Worm (Caenorhabditis elegans) whole organism, L4 larva: ENCODE data around the gene R07H5.16.
A peak's percentile ranks its signal among the peaks of the same experiment; 100 is the strongest.
"Not testable (repeated sequence)": the region's sequence is repeated elsewhere in the genome, so short reads cannot be mapped to it uniquely, and the experiment has no call there.

Experiments used
- D1046.2 ChIP-seq: fragments of 200-800 bp; sonication (Bioruptor generic); IDR thresholded peaks from 2 replicates; pipeline ENCODE4 v1.3.6; 2022; ENCODE audit warnings: missing genetic modification characterization, missing compliant biosample characterization
- F37D6.2 ChIP-seq: sonication (generic microtip); optimal IDR thresholded peaks from 2 replicates; lab custom pipeline; 2016; ENCODE audit warnings: mild to moderate bottlenecking, missing genetic modification characterization, missing compliant biosample characterization
- F49E8.2 ChIP-seq: sonication (generic microtip); optimal IDR thresholded peaks from 2 replicates; lab custom pipeline; 2016; ENCODE audit warnings: missing compliant biosample characterization, mild to moderate bottlenecking, missing genetic modification characterization, borderline replicate concordance
- R02D3.7 ChIP-seq: fragments of 150-350 bp; sonication (generic microtip); optimal IDR thresholded peaks from 3 replicates; lab custom pipeline; 2014; ENCODE audit warnings: missing biosample characterization, missing genetic modification characterization
- T20F7.1 ChIP-seq: fragments of 200-800 bp; sonication (Bioruptor generic); optimal IDR thresholded peaks from 2 replicates; lab custom pipeline; 2018; ENCODE audit warnings: mild to moderate bottlenecking, missing genetic modification characterization, missing compliant biosample characterization
- T26A8.4 ChIP-seq: fragments of 200-800 bp; sonication (Bioruptor generic); IDR thresholded peaks from 2 replicates; pipeline ENCODE4 v1.3.6; 2022; ENCODE audit warnings: missing genetic modification characterization, missing compliant biosample characterization
- ZK546.5 ChIP-seq, 2 experiments: sonication (generic microtip); optimal IDR thresholded peaks; 2 replicates each; lab custom pipeline; 2017; ENCODE audit warnings: missing biosample characterization in 2 of 2, missing genetic modification characterization in 2 of 2
- aha-1 ChIP-seq: fragments of 150-350 bp; peaks from one replicate; lab custom pipeline; 2014; ENCODE audit warnings: missing biosample characterization, missing genetic modification characterization
- arid-1 ChIP-seq: fragments of 200-800 bp; sonication (Bioruptor generic); conservative IDR thresholded peaks from 2 replicates; pipeline ENCODE4 v1.3.6; 2022; ENCODE audit warnings: missing genetic modification reagents, missing genetic modification characterization, missing compliant biosample characterization
- ceh-44 ChIP-seq: fragments of 200-800 bp; sonication (Bioruptor generic); IDR thresholded peaks from 2 replicates; pipeline ENCODE4 v1.3.6; 2022; ENCODE audit warnings: missing genetic modification reagents, missing genetic modification characterization, missing compliant biosample characterization
- ceh-82 ChIP-seq: sonication (generic microtip); optimal IDR thresholded peaks from 2 replicates; lab custom pipeline; 2017; ENCODE audit warnings: missing biosample characterization, missing genetic modification characterization
- daf-16 ChIP-seq, 3 experiments: sonication (generic microtip); optimal IDR thresholded peaks; 2 replicates each; lab custom pipeline; 2016 to 2017; ENCODE audit warnings: missing genetic modification characterization in 3 of 3, missing genetic modification reagents in 3 of 3, mild to moderate bottlenecking in 2 of 3, missing compliant biosample characterization in 2 of 3, missing biosample characterization in 1 of 3, moderate library complexity in 1 of 3
- daf-19 ChIP-seq: fragments of 200-800 bp; sonication (Bioruptor generic); conservative IDR thresholded peaks from 2 replicates; pipeline ENCODE4 v1.3.6; 2022; ENCODE audit warnings: missing genetic modification characterization, missing compliant biosample characterization
- duxl-1 ChIP-seq: sonication (generic microtip); optimal IDR thresholded peaks from 2 replicates; lab custom pipeline; 2016; ENCODE audit warnings: mild to moderate bottlenecking, missing genetic modification characterization, moderate library complexity, missing compliant biosample characterization; ENCODE audit not compliant: poor library complexity
- dve-1 ChIP-seq: sonication (generic microtip); optimal IDR thresholded peaks from 2 replicates; lab custom pipeline; 2017; ENCODE audit warnings: antibody characterized with exemption, mild to moderate bottlenecking, missing genetic modification characterization, missing compliant biosample characterization; ENCODE audit not compliant: insufficient read depth
- gei-8 ChIP-seq: fragments of 200-800 bp; sonication (Bioruptor generic); optimal IDR thresholded peaks from 2 replicates; lab custom pipeline; 2018; ENCODE audit warnings: mild to moderate bottlenecking, missing genetic modification characterization, missing compliant biosample characterization
- hlh-30 ChIP-seq: sonication (generic microtip); optimal IDR thresholded peaks from 2 replicates; lab custom pipeline; 2017; ENCODE audit warnings: antibody characterized with exemption, mild to moderate bottlenecking, missing genetic modification characterization, missing compliant biosample characterization; ENCODE audit not compliant: insufficient read depth
- lim-7 ChIP-seq: fragments of 200-800 bp; sonication (Bioruptor generic); IDR thresholded peaks from 2 replicates; pipeline ENCODE4 v1.3.6; 2022; ENCODE audit warnings: missing genetic modification characterization, missing compliant biosample characterization
- lsy-2 ChIP-seq, 2 experiments: fragments of 150-350 bp in 1 of 2; sonication (generic microtip) in 1 of 2; optimal IDR thresholded peaks; 2 replicates each; lab custom pipeline; 2014 to 2017; ENCODE audit warnings: missing biosample characterization in 2 of 2, missing genetic modification characterization in 2 of 2
- madf-5 ChIP-seq, 2 experiments: fragments of 200-800 bp; sonication (Bioruptor generic); IDR thresholded peaks; 2 replicates each; pipeline ENCODE4 v1.3.6; 2022; ENCODE audit warnings: missing compliant biosample characterization in 2 of 2, missing genetic modification characterization in 2 of 2
- mdl-1 ChIP-seq, 2 experiments: fragments of 150-350 bp in 1 of 2; sonication (generic microtip) in 1 of 2; optimal IDR thresholded peaks; 2 replicates each; lab custom pipeline; 2014 to 2017; ENCODE audit warnings: missing biosample characterization in 2 of 2, missing genetic modification characterization in 2 of 2
- mdt-29 ChIP-seq: fragments of 200-800 bp; sonication (Bioruptor generic); IDR thresholded peaks from 2 replicates; pipeline ENCODE4 v1.3.6; 2022; ENCODE audit warnings: missing genetic modification reagents, missing genetic modification characterization, missing compliant biosample characterization
- mep-1 ChIP-seq: fragments of 150-350 bp; sonication (generic microtip); optimal IDR thresholded peaks from 3 replicates; lab custom pipeline; 2014; ENCODE audit warnings: missing biosample characterization, missing genetic modification characterization
- mes-2 ChIP-seq: sonication (generic microtip); optimal IDR thresholded peaks from 2 replicates; lab custom pipeline; 2016; ENCODE audit warnings: missing genotype, mild to moderate bottlenecking, missing genetic modification characterization, missing compliant biosample characterization; ENCODE audit not compliant: poor library complexity, severe bottlenecking
- mxl-3 ChIP-seq: fragments of 200-800 bp; sonication (Bioruptor generic); optimal IDR thresholded peaks from 2 replicates; lab custom pipeline; 2018; ENCODE audit warnings: mild to moderate bottlenecking, missing genetic modification characterization, missing compliant biosample characterization
- nhr-11 ChIP-seq: fragments of 150-350 bp; optimal IDR thresholded peaks from 2 replicates; lab custom pipeline; 2014; ENCODE audit warnings: missing biosample characterization, missing genetic modification characterization
- nhr-28 ChIP-seq: fragments of 150-350 bp; optimal IDR thresholded peaks from 2 replicates; lab custom pipeline; 2014; ENCODE audit warnings: missing biosample characterization, missing genetic modification characterization
- nhr-41 ChIP-seq: fragments of 200-800 bp; sonication (Bioruptor generic); IDR thresholded peaks from 2 replicates; pipeline ENCODE4 v1.3.6; 2022; ENCODE audit warnings: missing genetic modification reagents, missing genetic modification characterization, missing compliant biosample characterization
- nhr-48 ChIP-seq: sonication (generic microtip); optimal IDR thresholded peaks from 2 replicates; lab custom pipeline; 2016; ENCODE audit warnings: mild to moderate bottlenecking, missing genetic modification characterization, missing compliant biosample characterization
- nhr-6 ChIP-seq: fragments of 150-350 bp; optimal IDR thresholded peaks from 2 replicates; lab custom pipeline; 2014; ENCODE audit warnings: missing biosample characterization, missing genetic modification characterization
- nhr-77 ChIP-seq: fragments of 150-350 bp; optimal IDR thresholded peaks from 2 replicates; lab custom pipeline; 2014; ENCODE audit warnings: missing biosample characterization, missing genetic modification characterization
- php-3 ChIP-seq: fragments of 200-800 bp; sonication (Bioruptor generic); IDR thresholded peaks from 2 replicates; pipeline ENCODE4 v1.3.6; 2022; ENCODE audit warnings: missing genetic modification reagents, missing genetic modification characterization, missing compliant biosample characterization
- pqm-1 ChIP-seq: sonication (generic microtip); optimal IDR thresholded peaks from 2 replicates; lab custom pipeline; 2017; ENCODE audit warnings: missing biosample characterization, missing genetic modification characterization
- rbr-2 ChIP-seq: sonication (generic microtip); optimal IDR thresholded peaks from 2 replicates; lab custom pipeline; 2016; ENCODE audit warnings: missing genotype, missing genetic modification characterization, missing compliant biosample characterization
- set-16 ChIP-seq: fragments of 200-800 bp; sonication (Bioruptor generic); IDR thresholded peaks from 2 replicates; pipeline ENCODE4 v1.3.6; 2022; ENCODE audit warnings: missing genetic modification reagents, missing genetic modification characterization, missing compliant biosample characterization
- snpc-1.2 ChIP-seq: fragments of 200-800 bp; sonication (Bioruptor generic); IDR thresholded peaks from 2 replicates; pipeline ENCODE4 v1.3.6; 2022; ENCODE audit warnings: missing genetic modification reagents, missing genetic modification characterization, missing compliant biosample characterization
- spr-1 ChIP-seq: sonication (generic microtip); optimal IDR thresholded peaks from 2 replicates; lab custom pipeline; 2016; ENCODE audit warnings: mild to moderate bottlenecking, missing genetic modification characterization, missing compliant biosample characterization
- unc-130 ChIP-seq: sonication (generic microtip); optimal IDR thresholded peaks from 2 replicates; lab custom pipeline; 2016; ENCODE audit warnings: missing genetic modification reagents, missing genetic modification characterization, missing compliant biosample characterization
- unc-62 ChIP-seq, 3 experiments: fragments of 150-350 bp in 1 of 3; sonication (generic microtip); optimal IDR thresholded peaks in 2 of 3; peaks in 1 of 3; 1 replicate in 1 of 3; 2 replicates in 2 of 3; lab custom pipeline; 2014 to 2017; ENCODE audit warnings: missing biosample characterization in 3 of 3, missing genetic modification characterization in 3 of 3, missing genetic modification reagents in 3 of 3, missing genotype in 1 of 3
- vab-7 ChIP-seq: fragments of 200-800 bp; sonication (Bioruptor generic); IDR thresholded peaks from 2 replicates; pipeline ENCODE4 v1.3.6; 2022; ENCODE audit warnings: missing genetic modification reagents, missing genetic modification characterization, missing compliant biosample characterization
- zfp-3 ChIP-seq: fragments of 200-800 bp; sonication (Bioruptor generic); conservative IDR thresholded peaks from 2 replicates; pipeline ENCODE4 v1.3.6; 2022; ENCODE audit warnings: missing genetic modification reagents, missing genetic modification characterization, missing compliant biosample characterization
- zip-2 ChIP-seq: fragments of 150-350 bp; optimal IDR thresholded peaks from 2 replicates; lab custom pipeline; 2014; ENCODE audit warnings: missing biosample characterization, missing genetic modification characterization
- ztf-7 ChIP-seq: fragments of 150-350 bp; optimal IDR thresholded peaks from 2 replicates; lab custom pipeline; 2014; ENCODE audit warnings: missing biosample characterization, missing genetic modification characterization

The R07H5.16 gene

DNA sequence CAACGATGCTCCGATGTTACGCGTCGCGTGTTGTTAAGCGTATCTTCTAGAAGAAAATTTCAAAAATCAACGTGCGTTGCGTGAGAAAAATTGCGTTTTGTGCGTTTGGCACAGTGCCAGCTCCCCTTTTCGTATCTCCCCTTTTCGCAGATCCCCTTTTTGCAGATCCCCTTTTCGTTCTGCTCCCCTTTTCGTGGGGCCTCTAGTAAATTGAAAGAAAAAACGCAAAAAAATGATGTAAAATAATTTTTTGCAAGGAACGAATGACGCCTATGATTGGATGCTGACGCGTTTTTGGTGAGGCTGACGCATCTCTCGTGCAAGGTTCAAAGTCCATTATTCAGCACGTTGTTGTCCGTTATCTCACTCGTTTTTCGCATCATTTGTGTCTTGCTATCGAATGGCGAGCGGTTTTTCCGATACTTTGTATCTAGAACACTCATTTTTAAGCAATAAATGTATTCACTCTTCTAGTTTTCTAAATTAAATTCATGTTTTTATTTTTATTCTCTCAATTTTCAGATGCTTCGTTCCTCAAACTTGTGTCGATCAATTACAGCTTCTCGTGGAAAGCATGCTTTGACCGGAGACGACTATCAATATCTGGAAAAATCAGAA is 19.9 kb upstream of the R07H5.16 start, which contains the start of gene cpt-2 (continued):
- peak; percentile 86 for TF ChIP-seq ceh-44
- TF ChIP-seq zfp-3 = peak; percentile 80
- peak; percentile 92 for TF ChIP-seq dve-1 (tag; lab: Kevin White, UChicago)
- TF ChIP-seq hlh-30 (tag; lab: Kevin White, UChicago) = peak; percentile 70
- peak; percentile 45; the same call in 1 of the 2 replicates for TF ChIP-seq nhr-41 (GFP tag; lab: Robert Waterston, UW)
- TF ChIP-seq arid-1 (GFP tag; lab: Robert Waterston, UW) = peak; percentile 90
- TF ChIP-seq rbr-2 (tag; lab: Kevin White, UChicago) = peak; percentile 88
- TF ChIP-seq F49E8.2 = peak; percentile 61
- peak; percentile 5 to 77 for TF ChIP-seq mdl-1 (tag; optimal IDR thresholded peaks at IDR 0.05; lab: Kevin White, UChicago)
- TF ChIP-seq T26A8.4 = peak; percentile 93
- TF ChIP-seq mep-1 (tag; lab: Kevin White, UChicago) = peak; percentile 86
- peak; percentile 85 for TF ChIP-seq mdt-29
- peak; percentile 87 for TF ChIP-seq vab-7 (GFP tag; lab: Robert Waterston, UW)
- peak; percentile 65 for TF ChIP-seq spr-1
- TF ChIP-seq madf-5 (GFP tag; IDR thresholded peaks at IDR 0.05; lab: Robert Waterston, UW) = 0 out of 4 replicates have a peak, but pooled peaks of 1 of the 2 experiments have one; percentile 58
- peak in 1 of 2 experiments; percentile 97 for TF ChIP-seq unc-62 (GFP tag; optimal IDR thresholded peaks at IDR 0.05 in 1 of 2; lab: Kevin White, UChicago)
- TF ChIP-seq unc-62 (tag; optimal IDR thresholded peaks at IDR 0.05; lab: Kevin White, UChicago) = not testable (repeated sequence)
- peak; percentile 79 for TF ChIP-seq php-3 (GFP tag; lab: Robert Waterston, UW)
- peak; percentile 13 to 73 for TF ChIP-seq daf-16 (GFP tag; optimal IDR thresholded peaks at IDR 0.05; lab: Kevin White, UChicago)
- TF ChIP-seq daf-16 (tag; optimal IDR thresholded peaks at IDR 0.05; lab: Kevin White, UChicago) = peak; percentile 77
- TF ChIP-seq T20F7.1 = peak; percentile 79
- TF ChIP-seq pqm-1 (tag; lab: Kevin White, UChicago) = peak; percentile 35
- TF ChIP-seq nhr-48 = peak; percentile 72
- TF ChIP-seq D1046.2 (GFP tag; lab: Robert Waterston, UW) = 0 out of 2 replicates have a peak, but pooled peaks have one; percentile 51

- TF ChIP-seq lsy-2 (tag; optimal IDR thresholded peaks at IDR 0.05; lab: Kevin White, UChicago) = peak in 1 of 2 experiments; percentile 3
- no peak for TF ChIP-seq duxl-1 (tag; lab: Kevin White, UChicago)
- peak; percentile 27 for TF ChIP-seq nhr-77
- no peak for TF ChIP-seq ZK546.5 (tag; optimal IDR thresholded peaks at IDR 0.05; lab: Kevin White, UChicago)
- no peak for TF ChIP-seq R02D3.7 (tag; lab: Kevin White, UChicago)
- peak; percentile 99 for TF ChIP-seq nhr-28 (tag; lab: Kevin White, UChicago)
- TF ChIP-seq unc-62 (GFP tag; optimal IDR thresholded peaks at IDR 0.05 in 1 of 2; lab: Kevin White, UChicago) = peak in 1 of 2 experiments; percentile 67
- TF ChIP-seq unc-62 (tag; optimal IDR thresholded peaks at IDR 0.05; lab: Kevin White, UChicago) = no peak
- TF ChIP-seq mes-2 (tag; lab: Kevin White, UChicago) = no peak
- peak; percentile 30 for TF ChIP-seq dve-1 (tag; lab: Kevin White, UChicago)
- TF ChIP-seq T26A8.4 = no peak
- no peak for TF ChIP-seq daf-16 (GFP tag; optimal IDR thresholded peaks at IDR 0.05; lab: Kevin White, UChicago)
- peak; percentile 41 for TF ChIP-seq daf-16 (tag; optimal IDR thresholded peaks at IDR 0.05; lab: Kevin White, UChicago)
- no peak for TF ChIP-seq D1046.2 (GFP tag; lab: Robert Waterston, UW)
- no peak for TF ChIP-seq madf-5 (GFP tag; IDR thresholded peaks at IDR 0.05; lab: Robert Waterston, UW)
- no peak for TF ChIP-seq ceh-82 (tag; lab: Kevin White, UChicago)
- peak; percentile 78 for TF ChIP-seq aha-1 (tag; lab: Kevin White, UChicago)
- no peak for TF ChIP-seq snpc-1.2 (GFP tag; lab: Robert Waterston, UW)
- no peak for TF ChIP-seq nhr-48
- no peak for TF ChIP-seq vab-7 (GFP tag; lab: Robert Waterston, UW)
Measured at ce11 chrIV:11180077-11180476, 19.1 kb upstream of the R07H5.16 start.

DNA sequence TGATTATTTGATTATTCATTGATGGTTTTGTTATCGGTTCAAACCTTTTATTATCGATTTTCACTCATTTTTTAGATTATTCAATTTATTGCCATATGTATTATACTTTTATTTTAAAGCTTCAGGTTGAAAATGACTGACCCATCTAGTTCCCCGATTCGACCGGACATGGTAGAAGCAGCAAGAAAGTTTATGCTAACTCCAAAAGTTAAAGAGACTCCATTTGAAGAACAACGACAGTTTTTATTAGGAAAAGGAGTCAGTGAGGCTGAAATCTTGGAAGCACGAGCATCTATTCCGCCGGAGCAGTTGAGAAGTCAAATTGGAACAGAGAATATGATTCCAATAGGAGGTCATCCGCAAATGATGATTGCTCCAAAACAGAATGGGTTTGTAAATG is 16.1 kb upstream of the R07H5.16 start, which contains the start of gene prx-14:
Gene prx-14, plus strand, starts transcription at position 120 of the 400 bp plus-strand sequence.
- TF ChIP-seq ztf-7 (tag; lab: Kevin White, UChicago) = no peak
- TF ChIP-seq spr-1 = no peak
- TF ChIP-seq lsy-2 (tag; optimal IDR thresholded peaks at IDR 0.05; lab: Kevin White, UChicago) = no peak
- TF ChIP-seq zip-2 (tag; lab: Kevin White, UChicago) = no peak
- peak; percentile 5 for TF ChIP-seq dve-1 (tag; lab: Kevin White, UChicago)
- TF ChIP-seq lim-7 (GFP tag; lab: Robert Waterston, UW) = no peak
- peak; percentile 14 for TF ChIP-seq mep-1 (tag; lab: Kevin White, UChicago)
- no peak for TF ChIP-seq arid-1 (GFP tag; lab: Robert Waterston, UW)
- no peak for TF ChIP-seq nhr-6 (tag; lab: Kevin White, UChicago)
- TF ChIP-seq gei-8 (GFP tag; lab: Kevin White, UChicago) = no peak
- TF ChIP-seq mxl-3 = no peak
- TF ChIP-seq nhr-11 (tag; lab: Kevin White, UChicago) = no peak
- TF ChIP-seq daf-19 (GFP tag; lab: Robert Waterston, UW) = no peak
- 0 out of 2 replicates have a peak, but pooled peaks have one; percentile 61 for TF ChIP-seq zfp-3
- no peak for TF ChIP-seq set-16 (GFP tag; lab: Robert Waterston, UW)
- no peak for TF ChIP-seq nhr-28 (tag; lab: Kevin White, UChicago)
- no peak for TF ChIP-seq daf-16 (GFP tag; optimal IDR thresholded peaks at IDR 0.05; lab: Kevin White, UChicago)
- TF ChIP-seq daf-16 (tag; optimal IDR thresholded peaks at IDR 0.05; lab: Kevin White, UChicago) = no peak
- no peak for TF ChIP-seq unc-130 (GFP tag; lab: Kevin White, UChicago)
- no peak for TF ChIP-seq F37D6.2 (tag; lab: Kevin White, UChicago)
- peak; percentile 88 for TF ChIP-seq aha-1 (tag; lab: Kevin White, UChicago)
